Worm (Caenorhabditis elegans) whole organism, L4/young adult: Measurements from ENCODE around the gene hpo-28.

ENCODE experiments used
- W03F9.2 ChIP-seq: fragments of 150-350 bp; optimal IDR thresholded peaks from 2 replicates; lab custom pipeline; 2014; ENCODE audit warnings: missing biosample characterization, missing genetic modification characterization
- dao-5 ChIP-seq: sonication (generic microtip); optimal IDR thresholded peaks from 2 replicates; lab custom pipeline; 2016; ENCODE audit warnings: missing genotype, missing genetic modification characterization, moderate library complexity, missing compliant biosample characterization
- him-1 ChIP-seq: sonication (generic microtip); optimal IDR thresholded peaks from 2 replicates; lab custom pipeline; 2016; ENCODE audit warnings: missing genotype, missing genetic modification reagents, missing genetic modification characterization, missing compliant biosample characterization

- TF ChIP-seq W03F9.2 (tag; lab: Kevin White, UChicago) (no peak), him-1 (tag; lab: Kevin White, UChicago) (no peak), dao-5 (tag; lab: Kevin White, UChicago) (no peak)
Measured at ce11 chrIII:5656941-5657340, 52.2 kb downstream of the hpo-28 start, which contains the start of gene sdz-21.
